Fruit fly (Drosophila melanogaster) Kc167 (cell line): Measurements from ENCODE around the gene InR.

ENCODE experiments used
- Myc ChIP-seq: fragments of >200 bp; optimal IDR thresholded peaks from 2 replicates; lab custom pipeline; 2017; ENCODE audit warnings: missing external identifiers
- Sin3A ChIP-seq: fragments of >200 bp; optimal IDR thresholded peaks from 2 replicates; lab custom pipeline; 2018; ENCODE audit warnings: missing external identifiers
- h ChIP-seq: fragments of >200 bp; optimal IDR thresholded peaks from 3 replicates; lab custom pipeline; 2018; ENCODE audit warnings: missing external identifiers
- insv ChIP-seq: fragments of >200 bp; optimal IDR thresholded peaks from 3 replicates; lab custom pipeline; 2018; ENCODE audit warnings: missing external identifiers
- psq ChIP-seq: fragments of >200 bp; optimal IDR thresholded peaks from 2 replicates; lab custom pipeline; 2017; ENCODE audit warnings: missing external identifiers
- ttk ChIP-seq: sonication (Bioruptor generic); optimal IDR thresholded peaks from 2 replicates; lab custom pipeline; 2017; ENCODE audit warnings: missing external identifiers

InR gene

dm6 chr3R:21601954-21602687, 17.0 kb downstream of the InR start:
- TF ChIP-seq Myc (lab: Kevin White, UChicago) = no peak
- no peak for TF ChIP-seq psq
- TF ChIP-seq ttk (lab: Kevin White, UChicago) = no peak
- no peak for TF ChIP-seq Sin3A (lab: Kevin White, UChicago)
- TF ChIP-seq insv (lab: Kevin White, UChicago) = no peak
- no peak for TF ChIP-seq h

dm6 chr3R:21599642-21600041, 19.5 kb downstream of the InR start:
- no peak for TF ChIP-seq psq
- TF ChIP-seq h = no peak
- no peak for TF ChIP-seq insv (lab: Kevin White, UChicago)
- no peak for TF ChIP-seq Myc (lab: Kevin White, UChicago)
- no peak for TF ChIP-seq Sin3A (lab: Kevin White, UChicago)
- no peak for TF ChIP-seq ttk (lab: Kevin White, UChicago)

- TF ChIP-seq psq = no peak
- TF ChIP-seq Sin3A (lab: Kevin White, UChicago) = no peak
- no peak for TF ChIP-seq Myc (lab: Kevin White, UChicago)
- TF ChIP-seq insv (lab: Kevin White, UChicago) = no peak
- TF ChIP-seq ttk (lab: Kevin White, UChicago) = no peak
- no peak for TF ChIP-seq h
These were observed 20.5 kb downstream of the InR start for dm6 chr3R:21598605-21599004.

DNA sequence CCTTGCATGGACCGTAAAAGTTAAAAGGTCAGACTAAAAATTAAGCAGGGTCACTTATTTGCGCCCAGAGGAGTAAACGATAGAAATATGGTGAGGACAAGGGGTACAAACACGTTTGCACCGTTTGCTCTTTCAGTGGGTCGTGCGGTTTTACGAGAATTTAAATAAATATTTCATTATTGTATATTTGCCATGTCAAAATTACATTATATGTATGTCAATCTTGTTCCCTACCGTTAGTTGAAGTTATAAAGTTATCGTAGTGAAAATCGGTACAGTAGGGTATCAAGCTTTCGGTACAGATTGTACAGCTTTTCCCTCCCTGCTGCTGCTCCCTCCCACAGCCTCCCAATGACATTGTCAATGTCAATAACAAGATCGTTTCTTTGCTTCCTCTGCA, 21.2 kb downstream of the InR start:
- TF ChIP-seq insv (lab: Kevin White, UChicago) (no peak), Myc (lab: Kevin White, UChicago) (no peak), Sin3A (lab: Kevin White, UChicago) (no peak), psq (no peak), h (no peak), ttk (lab: Kevin White, UChicago) (no peak)

DNA sequence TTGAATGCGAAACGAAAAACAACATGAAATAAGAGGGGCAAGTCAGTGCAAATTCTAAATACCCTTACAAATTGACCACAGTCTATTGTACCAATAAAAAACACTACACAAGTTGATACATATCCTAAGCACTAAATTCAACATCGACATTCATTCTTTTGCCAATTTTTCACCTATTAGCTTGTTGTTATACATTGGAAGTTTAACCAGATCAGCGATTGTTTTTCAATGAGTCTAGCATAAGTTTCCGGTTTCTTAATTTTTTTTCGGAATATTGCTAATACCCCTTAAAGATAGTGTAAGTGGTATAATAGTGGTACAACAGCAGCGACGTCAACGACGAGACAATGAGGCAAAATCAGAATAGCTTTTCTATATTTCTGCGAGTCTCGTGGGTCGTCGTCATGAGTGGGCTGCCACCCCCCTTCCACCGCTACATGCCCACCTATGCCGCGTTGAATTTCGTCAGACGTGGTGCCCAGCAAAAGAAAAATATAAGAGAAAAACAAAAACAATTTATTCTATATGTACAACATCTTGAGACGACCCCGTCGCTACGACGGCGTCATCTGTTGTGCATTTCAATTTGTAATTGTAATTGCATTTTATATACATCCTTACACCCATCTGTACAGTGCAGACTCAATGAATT, 22.8 kb downstream of the InR start:
- TF ChIP-seq insv (lab: Kevin White, UChicago) (no peak), Sin3A (lab: Kevin White, UChicago) (no peak), psq (no peak), Myc (lab: Kevin White, UChicago) (no peak), h (no peak), ttk (lab: Kevin White, UChicago) (no peak)

dm6 chr3R:21594417-21594892, 24.7 kb downstream of the InR start:
- no peak for TF ChIP-seq insv (lab: Kevin White, UChicago)
- no peak for TF ChIP-seq ttk (lab: Kevin White, UChicago)
- no peak for TF ChIP-seq Myc (lab: Kevin White, UChicago)
- no peak for TF ChIP-seq h
- TF ChIP-seq psq = no peak
- no peak for TF ChIP-seq Sin3A (lab: Kevin White, UChicago)

DNA sequence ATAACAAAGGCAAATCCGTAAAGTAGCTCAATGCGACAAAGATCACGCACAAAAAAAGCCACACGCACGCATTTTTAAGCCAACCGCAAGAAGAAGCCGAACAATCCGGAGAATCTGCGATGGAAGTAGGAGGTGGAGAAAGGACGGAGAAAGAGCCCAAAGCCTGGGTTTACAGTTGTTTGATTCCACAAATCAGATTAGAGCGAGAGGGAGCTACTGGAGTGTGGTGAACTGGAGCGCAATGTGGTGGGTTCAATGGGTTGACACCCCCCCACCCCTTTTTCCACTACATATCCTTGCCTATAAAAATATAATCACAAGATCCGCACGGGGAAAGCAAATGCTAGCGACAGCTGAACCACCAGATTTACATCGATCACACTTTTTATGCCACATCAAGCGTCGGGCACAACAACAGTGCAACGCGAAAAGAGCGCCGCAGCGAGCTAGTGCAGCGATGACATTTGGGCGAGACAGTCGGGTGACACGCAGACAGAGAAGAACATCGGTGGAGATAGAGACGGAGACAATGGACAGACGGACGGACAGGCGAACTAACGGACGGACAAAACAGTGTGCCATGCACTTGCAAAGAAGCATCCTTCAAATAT, 25.3 kb downstream of the InR start:
- no peak for TF ChIP-seq insv (lab: Kevin White, UChicago)

- TF ChIP-seq psq = no peak
- no peak for TF ChIP-seq ttk (lab: Kevin White, UChicago)
- no peak for TF ChIP-seq h
- no peak for TF ChIP-seq insv (lab: Kevin White, UChicago)
- no peak for TF ChIP-seq Sin3A (lab: Kevin White, UChicago)
- TF ChIP-seq Myc (lab: Kevin White, UChicago) = no peak
These were observed 26.0 kb downstream of the InR start for dm6 chr3R:21593079-21593478.

DNA sequence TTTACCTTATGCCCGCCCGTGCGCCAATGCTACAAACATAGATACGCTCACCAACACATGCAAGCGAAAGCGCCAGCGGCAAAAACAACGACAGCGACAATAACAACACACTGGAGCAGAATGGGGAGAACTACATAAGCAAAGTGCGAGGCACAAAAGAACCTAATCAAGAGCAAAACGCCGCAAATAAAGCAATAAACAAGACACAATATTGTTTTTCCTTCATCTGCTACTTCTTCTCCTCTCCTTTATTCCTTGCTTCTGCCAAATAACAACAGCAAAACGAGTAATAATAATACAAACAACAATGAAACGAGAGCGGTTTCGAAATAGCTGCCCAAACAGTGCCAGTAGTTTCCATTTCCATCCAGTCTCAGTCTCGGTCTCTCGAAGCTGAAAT, 27.2 kb downstream of the InR start:
- TF ChIP-seq insv (lab: Kevin White, UChicago) (no peak), psq (peak; percentile 56)

dm6 chr3R:21591370-21591743, 27.8 kb downstream of the InR start:
- TF ChIP-seq psq = no peak
- TF ChIP-seq Myc (lab: Kevin White, UChicago) = no peak
- TF ChIP-seq insv (lab: Kevin White, UChicago) = no peak
- TF ChIP-seq ttk (lab: Kevin White, UChicago) = no peak
- TF ChIP-seq h = no peak
- TF ChIP-seq Sin3A (lab: Kevin White, UChicago) = no peak

DNA sequence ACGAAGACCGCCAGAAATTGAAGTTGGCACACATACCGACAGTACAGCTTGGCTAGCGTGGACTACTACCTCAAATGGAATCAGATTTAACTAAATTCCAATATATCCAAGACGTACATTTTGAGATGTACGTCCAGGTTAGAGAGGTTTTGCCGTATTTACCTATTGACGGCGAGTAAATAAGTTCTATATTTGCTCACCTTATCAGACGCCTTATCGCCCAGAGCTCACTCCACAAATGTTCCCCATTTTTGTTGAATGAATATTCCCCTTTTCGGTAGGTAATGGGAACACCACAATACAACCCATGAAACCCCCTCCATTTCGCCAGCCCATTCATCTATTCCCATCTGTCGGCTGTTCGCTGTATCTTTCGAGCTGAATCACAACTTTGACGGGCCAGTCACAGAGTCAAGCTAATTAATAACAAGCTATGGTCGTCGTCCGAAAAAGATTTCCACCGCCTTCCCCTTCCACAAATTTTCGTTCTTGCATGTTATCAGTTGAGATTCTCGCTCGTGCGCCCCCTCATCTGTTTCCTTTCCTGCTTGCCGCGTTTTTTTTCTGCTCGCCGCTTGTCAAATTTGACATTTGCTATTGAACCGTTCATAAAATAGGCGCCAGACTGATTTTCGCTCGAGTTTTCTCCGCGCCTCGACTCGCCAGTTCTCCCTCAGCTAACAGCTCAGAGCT, 28.3 kb downstream of the InR start:
- TF ChIP-seq Myc (lab: Kevin White, UChicago) (no peak), h (no peak), ttk (lab: Kevin White, UChicago) (no peak)

dm6 chr3R:21590203-21590659, 28.9 kb downstream of the InR start:
- no peak for TF ChIP-seq insv (lab: Kevin White, UChicago)
- no peak for TF ChIP-seq psq
- TF ChIP-seq Sin3A (lab: Kevin White, UChicago) = no peak
- TF ChIP-seq h = no peak
- TF ChIP-seq Myc (lab: Kevin White, UChicago) = no peak
- no peak for TF ChIP-seq ttk (lab: Kevin White, UChicago)
